Fruit fly (Drosophila melanogaster): ENCODE measurements around the gene Ccdc85.

Gene Ccdc85

DNA sequence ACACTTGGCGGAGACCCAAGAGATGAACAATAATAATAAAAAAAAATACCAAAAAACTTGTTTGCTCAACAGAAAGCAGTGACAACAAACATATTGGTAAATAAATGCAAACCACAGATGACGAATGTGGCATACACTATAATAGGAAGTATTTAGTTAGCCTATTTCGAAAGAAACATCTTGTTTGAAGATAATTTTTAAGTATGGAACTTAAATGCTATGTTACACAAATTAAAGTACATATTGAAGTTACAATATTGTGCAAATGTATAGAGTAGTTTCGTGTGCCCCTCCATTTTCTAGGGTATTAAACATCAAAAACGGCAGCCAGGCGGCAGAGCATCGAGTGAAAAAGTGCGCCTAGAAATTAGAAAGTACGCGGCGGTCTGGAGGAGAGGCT is 4.3 kb downstream of the Ccdc85 start (continued):
- TF ChIP-seq tna (GFP tag; IDR thresholded peaks at IDR 0.05; ENCODE audit: partially characterized antibody) (no peak), gsb (GFP tag; IDR thresholded peaks at IDR 0.05) (no peak), Dref (GFP tag; IDR thresholded peaks at IDR 0.05) (no peak), CG8478 (optimal IDR thresholded peaks at IDR 0.05) (no peak), bsh (GFP tag; optimal IDR thresholded peaks at IDR 0.05) (peak in 1 of 2 experiments; percentile 61), CG7556 (GFP tag; optimal IDR thresholded peaks at IDR 0.05) (peak; percentile 41), insv (GFP tag; optimal IDR thresholded peaks at IDR 0.05) (no peak), CG6791 (GFP tag; IDR thresholded peaks at IDR 0.05; ENCODE audit: partially characterized antibody) (no peak), Xbp1 (GFP tag; optimal IDR thresholded peaks at IDR 0.05) (peak; percentile 33), CG7372 (GFP tag; IDR thresholded peaks at IDR 0.05) (no peak), CG2712 (tag; optimal IDR thresholded peaks at IDR 0.05) (peak; percentile 65), zfh1 (GFP tag; IDR thresholded peaks at IDR 0.05) (0 out of 3 replicates have a peak, but pooled peaks have one; percentile 32), Doc3 (GFP tag; IDR thresholded peaks at IDR 0.05; ENCODE audit: partially characterized antibody) (no peak), CG7839 (tag; optimal IDR thresholded peaks at IDR 0.05) (peak; percentile 54), knrl (GFP tag; IDR thresholded peaks at IDR 0.05; ENCODE audit: partially characterized antibody) (no peak), CG9215 (GFP tag; IDR thresholded peaks at IDR 0.05) (no peak), danr (GFP tag; IDR thresholded peaks at IDR 0.05) (no peak), CG9797 (GFP tag; optimal IDR thresholded peaks at IDR 0.05) (no peak), CG3163 (GFP tag; optimal IDR thresholded peaks at IDR 0.05) (no peak), grn (GFP tag; optimal IDR thresholded peaks at IDR 0.05) (no peak), CoRest (tag; optimal IDR thresholded peaks at IDR 0.05) (peak; percentile 54), CG12071 (GFP tag; optimal IDR thresholded peaks at IDR 0.05) (peak; percentile 68), ci (GFP tag; IDR thresholded peaks at IDR 0.05) (peak; percentile 71), Pdp1 (GFP tag; optimal IDR thresholded peaks at IDR 0.05) (peak in 1 of 2 experiments; percentile 19), bigmax (GFP tag; optimal IDR thresholded peaks at IDR 0.05) (no peak), Awh (GFP tag; IDR thresholded peaks at IDR 0.05) (no peak), Adf1 (GFP tag; IDR thresholded peaks at IDR 0.05) (no peak), CG17612 (GFP tag; IDR thresholded peaks at IDR 0.05) (no peak), CG14050 (GFP tag; IDR thresholded peaks at IDR 0.05) (0 out of 3 replicates have a peak, but pooled peaks have one; percentile 21), eve (GFP tag; optimal IDR thresholded peaks at IDR 0.05) (no peak), rib (GFP tag; IDR thresholded peaks at IDR 0.05) (no peak), CG9727 (GFP tag; optimal IDR thresholded peaks at IDR 0.05) (no peak), CG30403 (GFP tag; optimal IDR thresholded peaks at IDR 0.05) (peak; percentile 24), CG31365 (tag; optimal IDR thresholded peaks at IDR 0.05) (no peak), Side (GFP tag; optimal IDR thresholded peaks at IDR 0.05) (no peak), caup (GFP tag; optimal IDR thresholded peaks at IDR 0.05; ENCODE audit: severe bottlenecking) (no peak), Neu2 (GFP tag; optimal IDR thresholded peaks at IDR 0.05; ENCODE audit: borderline replicate concordance) (no peak), CG34422 (GFP tag; IDR thresholded peaks at IDR 0.05) (no peak), CG13424 (tag; optimal IDR thresholded peaks at IDR 0.05) (peak; percentile 64), Poxn (GFP tag; IDR thresholded peaks at IDR 0.05) (no peak), dmrt99B (tag; optimal IDR thresholded peaks at IDR 0.05) (peak; percentile 86), CG11696 (GFP tag; IDR thresholded peaks at IDR 0.05) (no peak), fd102C (GFP tag; optimal IDR thresholded peaks at IDR 0.05) (no peak), Eip74EF (GFP tag; optimal IDR thresholded peaks at IDR 0.05) (peak in 1 of 2 experiments; percentile 74), vfl (GFP tag; optimal IDR thresholded peaks at IDR 0.05) (no peak), ERR (GFP tag; optimal IDR thresholded peaks at IDR 0.05) (no peak), nmo (GFP tag; optimal IDR thresholded peaks at IDR 0.05) (peak; percentile 63), Gsc (GFP tag; IDR thresholded peaks at IDR 0.05) (no peak), CG14965 (GFP tag; optimal IDR thresholded peaks at IDR 0.05; ENCODE audit: borderline replicate concordance) (no peak), chn (GFP tag; optimal IDR thresholded peaks at IDR 0.05) (no peak), Rx (GFP tag; IDR thresholded peaks at IDR 0.05) (no peak)

Data from whole organism, embryonic.